Worm (Caenorhabditis elegans) whole organism, L3 larva: ENCODE results near the gene C50E10.1.

Experiments
- ceh-28 ChIP-seq: fragments of 150-350 bp; optimal IDR thresholded peaks from 2 replicates; lab custom pipeline; 2014; ENCODE audit warnings: missing biosample characterization, missing genetic modification reagents, missing genetic modification characterization
- hmg-11 ChIP-seq: sonication (generic microtip); optimal IDR thresholded peaks from 2 replicates; lab custom pipeline; 2016; ENCODE audit warnings: missing genetic modification characterization, missing compliant biosample characterization
- unc-39 ChIP-seq: sonication (generic microtip); optimal IDR thresholded peaks from 4 replicates; lab custom pipeline; 2017; ENCODE audit warnings: missing biosample characterization, missing genetic modification characterization

C50E10.1 gene

ce11 chrII:12255545-12256233 lies 46.6 kb downstream of the C50E10.1 start:
- no peak for TF ChIP-seq unc-39
- peak; percentile 13 for TF ChIP-seq hmg-11 (tag; lab: Kevin White, UChicago)
- peak; percentile 98 for TF ChIP-seq ceh-28 (tag; lab: Kevin White, UChicago)
